Fruit fly (Drosophila melanogaster) whole organism: ENCODE measurements around the gene CG15369.

Experiments used
- CG8478 ChIP-seq: fragments of >200 bp; optimal IDR thresholded peaks from 2 replicates; lab custom pipeline; 2018; ENCODE audit warnings: inconsistent platforms
- Dll ChIP-seq: fragments of >200 bp; optimal IDR thresholded peaks from 2 replicates; lab custom pipeline; 2017
- EcR ChIP-seq, 2 experiments: fragments of >200 bp; optimal IDR thresholded peaks; 2 replicates each; lab custom pipeline; 2017; ENCODE audit warnings: missing biosample characterization in 2 of 2, missing genetic modification characterization in 2 of 2, missing genetic modification reagents in 2 of 2
- pan ChIP-seq: fragments of >200 bp; optimal IDR thresholded peaks from 2 replicates; lab custom pipeline; 2017
- psq ChIP-seq: fragments of >200 bp; optimal IDR thresholded peaks from 2 replicates; lab custom pipeline; 2017
- usp ChIP-seq: fragments of >200 bp; optimal IDR thresholded peaks from 2 replicates; lab custom pipeline; 2017; ENCODE audit warnings: missing biosample characterization, missing genetic modification characterization, mixed read lengths

DNA sequence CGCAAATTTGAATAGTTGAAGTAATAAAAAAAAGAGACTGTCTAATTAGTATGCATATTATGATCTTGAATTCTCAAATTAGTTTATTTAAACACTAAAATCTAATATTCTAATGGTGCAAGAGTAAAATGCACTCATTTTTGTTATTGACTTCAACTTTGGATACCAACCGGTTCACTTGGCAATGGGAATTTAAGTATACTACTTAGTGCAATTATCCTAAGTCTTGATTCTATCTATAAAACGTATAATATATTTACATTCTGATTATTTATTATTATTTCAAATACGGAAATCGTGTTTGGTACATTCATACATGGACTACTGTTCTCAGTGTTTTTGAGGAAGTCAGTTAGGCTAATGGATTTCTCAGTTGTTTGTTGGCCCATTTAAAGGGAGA, 10.2 kb downstream of the CG15369 start, which contains the start of gene Gr8a:
- TF ChIP-seq usp (GFP tag; lab: Kevin White, UChicago) (no peak), EcR (GFP tag; optimal IDR thresholded peaks at IDR 0.05; lab: Kevin White, UChicago) (no peak), CG8478 (lab: Kevin White, UChicago) (no peak), Dll (lab: Kevin White, UChicago) (no peak), psq (lab: Kevin White, UChicago) (no peak), pan (lab: Kevin White, UChicago) (no peak)
